Worm (Caenorhabditis elegans) whole organism, L2 larva: ENCODE results near the gene dmsr-5.

Experiments
- ceh-16 ChIP-seq: fragments of 150-350 bp; optimal IDR thresholded peaks from 2 replicates; lab custom pipeline; 2014; ENCODE audit warnings: missing biosample characterization, missing genetic modification characterization
- egl-27 ChIP-seq: sonication (generic microtip); optimal IDR thresholded peaks from 3 replicates; lab custom pipeline; 2017; ENCODE audit warnings: missing biosample characterization, missing genetic modification reagents, missing genetic modification characterization
- skn-1 ChIP-seq: sonication (generic microtip); optimal IDR thresholded peaks from 2 replicates; lab custom pipeline; 2017; ENCODE audit warnings: missing biosample characterization, missing genetic modification characterization
- snpc-4 ChIP-seq: fragments of 150-350 bp; optimal IDR thresholded peaks from 2 replicates; lab custom pipeline; 2014; ENCODE audit warnings: missing biosample characterization, missing genetic modification characterization
- unc-39 ChIP-seq: fragments of 150-350 bp; optimal IDR thresholded peaks from 2 replicates; lab custom pipeline; 2014; ENCODE audit warnings: missing biosample characterization, missing genetic modification characterization
- unc-62 ChIP-seq: fragments of 150-350 bp; optimal IDR thresholded peaks from 2 replicates; lab custom pipeline; 2014; ENCODE audit warnings: missing biosample characterization, missing genetic modification reagents, missing genetic modification characterization
- zag-1 ChIP-seq: fragments of 150-350 bp; optimal IDR thresholded peaks from 2 replicates; lab custom pipeline; 2014; ENCODE audit warnings: missing biosample characterization, missing genetic modification characterization

- TF ChIP-seq unc-62 (GFP tag; lab: Kevin White, UChicago) (no peak), egl-27 (tag; lab: Kevin White, UChicago) (no peak), ceh-16 (tag; lab: Kevin White, UChicago) (no peak), unc-39 (no peak), snpc-4 (tag; lab: Kevin White, UChicago) (no peak), skn-1 (tag; lab: Kevin White, UChicago) (no peak), zag-1 (tag; lab: Kevin White, UChicago) (no peak)
Observed at ce11 chrIII:11032872-11033271, 37.8 kb upstream of the dmsr-5 start, which contains the start of gene Y48A6B.9.
